Comparison of ENCODE assay signal across 2 fruit fly cellular contexts in genomic region chr3L:6552420-6552819, dm6.
A peak's percentile ranks its signal among the peaks of the same experiment; 100 is the strongest.
TF ChIP-seq lines count a peak whose summit lies in the region.

No protein-coding gene starts in this region.

- no peak for TF ChIP-seq CTCF in whole organism, embryonic (GFP tag; optimal IDR thresholded peaks at IDR 0.05; lab: Kevin White, UChicago)

TF ChIP-seq in whole organism, embryonic, 481 proteins besides CTCF, POLR2A, EP300 and RAD21:
- TF ChIP-seq CG4360 (GFP tag; IDR thresholded peaks at IDR 0.05; lab: Robert Waterston, UW), result peak; percentile 52
- TF ChIP-seq Trl (optimal IDR thresholded peaks at IDR 0.05; lab: Kevin White, UChicago), result peak; percentile 52 to 62
- no peak for TF ChIP-seq Trl (GFP tag; optimal IDR thresholded peaks at IDR 0.05; lab: Kevin White, UChicago)
- no peak for TF ChIP-seq CG12744 (GFP tag; optimal IDR thresholded peaks at IDR 0.05; lab: Kevin White, UChicago)
- no peak for TF ChIP-seq CG16815 (GFP tag; optimal IDR thresholded peaks at IDR 0.05; lab: Kevin White, UChicago)
- no peak for TF ChIP-seq repo (GFP tag; optimal IDR thresholded peaks at IDR 0.05; lab: Kevin White, UChicago)
- peak; percentile 3 for TF ChIP-seq grn (GFP tag; optimal IDR thresholded peaks at IDR 0.05; lab: Kevin White, UChicago)
TF ChIP-seq in whole organism, embryonic: peak in this region for 3.

TF ChIP-seq in whole organism, prepupa, 60 proteins besides CTCF, POLR2A, EP300 and RAD21:
- TF ChIP-seq CG15336 (GFP tag; IDR thresholded peaks at IDR 0.05; lab: Robert Waterston, UW), result 0 out of 2 replicates have a peak, but pooled peaks have one; percentile 1
- no peak for TF ChIP-seq esn (GFP tag; optimal IDR thresholded peaks at IDR 0.05; lab: Kevin White, UChicago)
- TF ChIP-seq topi (GFP tag; optimal IDR thresholded peaks at IDR 0.05; lab: Kevin White, UChicago), result no peak
- no peak for TF ChIP-seq Eip93F (GFP tag; optimal IDR thresholded peaks at IDR 0.05; lab: Kevin White, UChicago)
- no peak for TF ChIP-seq Sox14 (GFP tag; optimal IDR thresholded peaks at IDR 0.05; lab: Kevin White, UChicago)
- TF ChIP-seq dac (GFP tag; optimal IDR thresholded peaks at IDR 0.05; lab: Kevin White, UChicago), result no peak
- no peak for TF ChIP-seq CG32006 (GFP tag; optimal IDR thresholded peaks at IDR 0.05; lab: Kevin White, UChicago)
- TF ChIP-seq CG11762 (GFP tag; optimal IDR thresholded peaks at IDR 0.05; lab: Kevin White, UChicago; ENCODE audit: insufficient read depth), result no peak
